Worm (Caenorhabditis elegans) whole organism, L1 larva: Measurements from ENCODE around the gene his-35.
A peak's percentile ranks its signal among the peaks of the same experiment; 100 is the strongest.

Experiments used
- C16A3.4 ChIP-seq: fragments of 150-350 bp; optimal IDR thresholded peaks from 2 replicates; lab custom pipeline; 2014; ENCODE audit warnings: missing biosample characterization, missing genetic modification characterization
- C34B4.2 ChIP-seq: sonication (generic microtip); optimal IDR thresholded peaks from 2 replicates; lab custom pipeline; 2017; ENCODE audit warnings: mild to moderate bottlenecking, missing genetic modification characterization, missing compliant biosample characterization
- F16B12.6 ChIP-seq: fragments of 150-350 bp; optimal IDR thresholded peaks from 2 replicates; lab custom pipeline; 2014; ENCODE audit warnings: missing biosample characterization, missing genetic modification characterization
- alr-1 ChIP-seq: fragments of 200-800 bp; sonication (Bioruptor generic); optimal IDR thresholded peaks from 2 replicates; lab custom pipeline; 2018; ENCODE audit warnings: borderline replicate concordance, mild to moderate bottlenecking, missing genetic modification characterization, missing compliant biosample characterization
- ama-1 ChIP-seq: fragments of 150-350 bp; optimal IDR thresholded peaks from 2 replicates; lab custom pipeline; 2014
- blmp-1 ChIP-seq: fragments of 150-350 bp; optimal IDR thresholded peaks from 2 replicates; lab custom pipeline; 2014; ENCODE audit warnings: missing biosample characterization, missing genetic modification characterization
- ceh-8 ChIP-seq: fragments of 200-800 bp; sonication (Bioruptor generic); optimal IDR thresholded peaks from 2 replicates; lab custom pipeline; 2018; ENCODE audit warnings: mild to moderate bottlenecking, missing genetic modification characterization, moderate library complexity, missing compliant biosample characterization
- ceh-82 ChIP-seq, 3 experiments: fragments of 150-350 bp in 1 of 3; sonication (generic microtip) in 2 of 3; optimal IDR thresholded peaks; 2 replicates each; lab custom pipeline; 2014 to 2017; ENCODE audit warnings: missing biosample characterization in 3 of 3, missing genetic modification characterization in 3 of 3
- ces-1 ChIP-seq: fragments of 150-350 bp; optimal IDR thresholded peaks from 2 replicates; lab custom pipeline; 2014; ENCODE audit warnings: missing biosample characterization, missing genetic modification reagents, missing genetic modification characterization
- dpl-1 ChIP-seq, 3 experiments: fragments of 150-350 bp in 2 of 3; sonication (generic microtip) in 1 of 3; optimal IDR thresholded peaks; 2 replicates each; lab custom pipeline; 2014 to 2017; ENCODE audit warnings: missing biosample characterization in 3 of 3, missing genetic modification characterization in 3 of 3, missing genetic modification reagents in 3 of 3
- dsc-1 ChIP-seq: sonication (generic microtip); optimal IDR thresholded peaks from 2 replicates; lab custom pipeline; 2016; ENCODE audit warnings: mild to moderate bottlenecking, missing genetic modification characterization, missing compliant biosample characterization
- efl-1 ChIP-seq, 4 experiments: fragments of 150-350 bp; optimal IDR thresholded peaks in 3 of 4; peaks in 1 of 4; 1 replicate in 1 of 4; 2 replicates in 3 of 4; lab custom pipeline; 2014; ENCODE audit warnings: missing biosample characterization in 2 of 4, missing genetic modification characterization in 2 of 4, missing genetic modification reagents in 2 of 4
- efl-3 ChIP-seq: fragments of 200-800 bp; sonication (Bioruptor generic); optimal IDR thresholded peaks from 2 replicates; lab custom pipeline; 2018; ENCODE audit warnings: mild to moderate bottlenecking, missing genetic modification characterization, missing compliant biosample characterization
- egl-13 ChIP-seq: sonication (generic microtip); optimal IDR thresholded peaks from 2 replicates; lab custom pipeline; 2016; ENCODE audit warnings: missing genotype, missing genetic modification reagents, missing genetic modification characterization, missing compliant biosample characterization
- elt-2 ChIP-seq: sonication (generic microtip); optimal IDR thresholded peaks from 2 replicates; lab custom pipeline; 2016; ENCODE audit warnings: missing genetic modification characterization, mild to moderate bottlenecking, inconsistent platforms, missing compliant biosample characterization, missing genetic modification reagents
- fkh-8 ChIP-seq: sonication (generic microtip); optimal IDR thresholded peaks from 2 replicates; lab custom pipeline; 2016; ENCODE audit warnings: mild to moderate bottlenecking, missing genetic modification characterization, missing compliant biosample characterization
- fos-1 ChIP-seq: fragments of 150-350 bp; optimal IDR thresholded peaks from 2 replicates; lab custom pipeline; 2014; ENCODE audit warnings: missing biosample characterization, missing genetic modification characterization
- irx-1 ChIP-seq: sonication (generic microtip); optimal IDR thresholded peaks from 2 replicates; lab custom pipeline; 2016; ENCODE audit warnings: missing genetic modification characterization, missing compliant biosample characterization
- isw-1 ChIP-seq: fragments of 200-800 bp; sonication (Bioruptor generic); IDR thresholded peaks from 2 replicates; pipeline ENCODE4 v1.3.6; 2022; ENCODE audit warnings: missing genetic modification characterization, missing compliant biosample characterization
- jun-1 ChIP-seq: fragments of 150-350 bp; optimal IDR thresholded peaks from 2 replicates; lab custom pipeline; 2014; ENCODE audit warnings: missing biosample characterization, missing genetic modification reagents, missing genetic modification characterization
- lin-13 ChIP-seq: fragments of 150-350 bp; optimal IDR thresholded peaks from 2 replicates; lab custom pipeline; 2014; ENCODE audit warnings: missing biosample characterization, missing genetic modification reagents, missing genetic modification characterization
- lsy-2 ChIP-seq, 2 experiments: fragments of 150-350 bp; optimal IDR thresholded peaks; 2 replicates each; lab custom pipeline; 2014; ENCODE audit warnings: missing biosample characterization in 2 of 2, missing genetic modification characterization in 2 of 2
- mdl-1 ChIP-seq, 2 experiments: fragments of 150-350 bp; optimal IDR thresholded peaks; 2 replicates each; lab custom pipeline; 2014 to 2017; ENCODE audit warnings: missing biosample characterization in 2 of 2, missing genetic modification characterization in 2 of 2, inconsistent platforms in 1 of 2
- mef-2 ChIP-seq: fragments of 150-350 bp; optimal IDR thresholded peaks from 2 replicates; lab custom pipeline; 2014; ENCODE audit warnings: missing biosample characterization, missing genetic modification characterization
- mep-1 ChIP-seq: fragments of 150-350 bp; optimal IDR thresholded peaks from 2 replicates; lab custom pipeline; 2014; ENCODE audit warnings: missing biosample characterization, missing genetic modification characterization
- nhr-12 ChIP-seq: sonication (generic microtip); optimal IDR thresholded peaks from 2 replicates; lab custom pipeline; 2017; ENCODE audit warnings: missing biosample characterization, missing genetic modification characterization
- nhr-20 ChIP-seq: sonication (generic microtip); optimal IDR thresholded peaks from 2 replicates; lab custom pipeline; 2016; ENCODE audit warnings: mild to moderate bottlenecking, missing genetic modification characterization, missing compliant biosample characterization
- nhr-237 ChIP-seq: fragments of 150-350 bp; optimal IDR thresholded peaks from 2 replicates; lab custom pipeline; 2014; ENCODE audit warnings: missing biosample characterization, missing genetic modification characterization
- nhr-71 ChIP-seq: sonication (generic microtip); optimal IDR thresholded peaks from 2 replicates; lab custom pipeline; 2016; ENCODE audit warnings: mild to moderate bottlenecking, missing genetic modification characterization, moderate library complexity, missing compliant biosample characterization
- nhr-76 ChIP-seq: sonication (generic microtip); optimal IDR thresholded peaks from 2 replicates; lab custom pipeline; 2017; ENCODE audit warnings: missing biosample characterization, missing genetic modification characterization
- nhr-84 ChIP-seq: sonication (generic microtip); optimal IDR thresholded peaks from 2 replicates; lab custom pipeline; 2017; ENCODE audit warnings: missing biosample characterization, missing genetic modification characterization
- pag-3 ChIP-seq: sonication (generic microtip); optimal IDR thresholded peaks from 2 replicates; lab custom pipeline; 2017; ENCODE audit warnings: missing genetic modification characterization, mild to moderate bottlenecking, missing compliant biosample characterization, antibody characterized with exemption, borderline replicate concordance; ENCODE audit not compliant: insufficient read depth
- pqm-1 ChIP-seq: sonication (generic microtip); optimal IDR thresholded peaks from 3 replicates; lab custom pipeline; 2017; ENCODE audit warnings: missing biosample characterization, missing genetic modification characterization
- rnt-1 ChIP-seq: sonication (generic microtip); optimal IDR thresholded peaks from 2 replicates; lab custom pipeline; 2016; ENCODE audit warnings: mild to moderate bottlenecking, missing genetic modification characterization, moderate library complexity, missing compliant biosample characterization
- skn-1 ChIP-seq: fragments of 150-350 bp; optimal IDR thresholded peaks from 2 replicates; lab custom pipeline; 2014; ENCODE audit warnings: missing biosample characterization, missing genetic modification characterization
- snpc-4 ChIP-seq: fragments of 150-350 bp; optimal IDR thresholded peaks from 2 replicates; lab custom pipeline; 2014; ENCODE audit warnings: missing biosample characterization, missing genetic modification characterization
- snu-23 ChIP-seq: sonication (generic microtip); optimal IDR thresholded peaks from 2 replicates; lab custom pipeline; 2016; ENCODE audit warnings: missing genetic modification characterization, missing compliant biosample characterization
- sox-4 ChIP-seq: sonication (generic microtip); optimal IDR thresholded peaks from 2 replicates; lab custom pipeline; 2016; ENCODE audit warnings: missing genetic modification characterization, missing compliant biosample characterization
- sup-37 ChIP-seq: fragments of 200-800 bp; sonication (Bioruptor generic); optimal IDR thresholded peaks from 2 replicates; lab custom pipeline; 2018; ENCODE audit warnings: mild to moderate bottlenecking, missing genetic modification characterization, missing compliant biosample characterization
- tbx-2 ChIP-seq: sonication (generic microtip); optimal IDR thresholded peaks from 2 replicates; lab custom pipeline; 2016; ENCODE audit warnings: missing genetic modification characterization, missing compliant biosample characterization
- tlp-1 ChIP-seq: fragments of 150-350 bp; optimal IDR thresholded peaks from 2 replicates; lab custom pipeline; 2014; ENCODE audit warnings: missing biosample characterization, missing genetic modification characterization
- unc-130 ChIP-seq: fragments of 150-350 bp; optimal IDR thresholded peaks from 2 replicates; lab custom pipeline; 2017; ENCODE audit warnings: missing biosample characterization, missing genetic modification characterization, inconsistent platforms
- unc-30 ChIP-seq: sonication (generic microtip); optimal IDR thresholded peaks from 2 replicates; lab custom pipeline; 2017; ENCODE audit warnings: missing biosample characterization, missing genetic modification characterization
- unc-86 ChIP-seq: sonication (generic microtip); optimal IDR thresholded peaks from 2 replicates; lab custom pipeline; 2016; ENCODE audit warnings: missing genetic modification characterization, missing compliant biosample characterization
- xbp-1 ChIP-seq: sonication (generic microtip); optimal IDR thresholded peaks from 2 replicates; lab custom pipeline; 2016; ENCODE audit warnings: missing genetic modification characterization, missing compliant biosample characterization
- zip-4 ChIP-seq: fragments of 200-800 bp; sonication (Bioruptor generic); optimal IDR thresholded peaks from 2 replicates; lab custom pipeline; 2018; ENCODE audit warnings: mild to moderate bottlenecking, missing genetic modification characterization, moderate library complexity, missing compliant biosample characterization

his-35 gene

ce11 chrV:9544176-9544632 lies 884 bp downstream of the his-35 start, which contains the start of gene mdf-1 (continued):
- TF ChIP-seq F16B12.6 (tag; lab: Kevin White, UChicago) (peak; percentile 10), xbp-1 (tag; lab: Kevin White, UChicago) (peak; percentile 60), mep-1 (tag; lab: Kevin White, UChicago) (peak; percentile 26), rnt-1 (tag; lab: Kevin White, UChicago) (peak; percentile 61), dpl-1 (GFP tag; optimal IDR thresholded peaks at IDR 0.05; lab: Kevin White, UChicago) (peak; percentile 85 to 93 (median 89)), skn-1 (tag; lab: Kevin White, UChicago) (peak; percentile 67), isw-1 (no peak), C16A3.4 (peak; percentile 85), tbx-2 (peak; percentile 60), fkh-8 (tag; lab: Kevin White, UChicago) (peak; percentile 57), pag-3 (tag; lab: Kevin White, UChicago) (no peak), nhr-84 (tag; lab: Kevin White, UChicago) (no peak), unc-130 (tag; lab: Kevin White, UChicago) (peak; percentile 58), snu-23 (GFP tag; lab: Kevin White, UChicago) (peak; percentile 79), zip-4 (no peak), egl-13 (tag; lab: Kevin White, UChicago) (peak; percentile 50), lin-13 (GFP tag; lab: Kevin White, UChicago) (peak; percentile 62), unc-30 (tag; lab: Kevin White, UChicago) (no peak), nhr-76 (tag; lab: Kevin White, UChicago) (no peak), ceh-82 (tag; optimal IDR thresholded peaks at IDR 0.05; lab: Kevin White, UChicago) (peak; percentile 14 to 68 (median 43)), efl-1 (optimal IDR thresholded peaks at IDR 0.05; lab: Kevin White, UChicago) (peak; percentile 75 to 92), efl-1 (GFP tag; optimal IDR thresholded peaks at IDR 0.05 in 1 of 2; lab: Kevin White, UChicago) (peak; percentile 91 to 99), sup-37 (GFP tag; lab: Kevin White, UChicago) (no peak), fos-1 (tag; lab: Kevin White, UChicago) (no peak), alr-1 (tag; lab: Kevin White, UChicago) (no peak), tlp-1 (tag; lab: Kevin White, UChicago) (no peak), blmp-1 (tag; lab: Kevin White, UChicago) (peak; percentile 62), ama-1 (lab: Kevin White, UChicago) (peak; percentile 29), irx-1 (tag; lab: Kevin White, UChicago) (peak; percentile 40), nhr-12 (no peak), mdl-1 (tag; optimal IDR thresholded peaks at IDR 0.05; lab: Kevin White, UChicago) (peak in 1 of 2 experiments; percentile 45), ces-1 (GFP tag; lab: Kevin White, UChicago) (no peak), nhr-20 (tag; lab: Kevin White, UChicago) (peak; percentile 75), dsc-1 (tag; lab: Kevin White, UChicago) (peak; percentile 49), lsy-2 (tag; optimal IDR thresholded peaks at IDR 0.05; lab: Kevin White, UChicago) (peak; percentile 59 to 81), sox-4 (no peak), jun-1 (no peak), unc-86 (tag; lab: Kevin White, UChicago) (peak; percentile 32), mef-2 (tag; lab: Kevin White, UChicago) (no peak)

ce11 chrV:9541506-9541905 lies 3.6 kb downstream of the his-35 start, which contains the start of gene C50F4.16:
Gene C50F4.16 (minus strand): TSS chrV:9541606.
- TF ChIP-seq skn-1 (tag; lab: Kevin White, UChicago) (no peak), ceh-8 (no peak), nhr-237 (no peak), snpc-4 (tag; lab: Kevin White, UChicago) (no peak), pqm-1 (tag; lab: Kevin White, UChicago) (no peak), efl-3 (GFP tag; lab: Kevin White, UChicago) (no peak), ceh-82 (tag; optimal IDR thresholded peaks at IDR 0.05; lab: Kevin White, UChicago) (no peak), nhr-71 (tag; lab: Kevin White, UChicago) (no peak), jun-1 (no peak), C34B4.2 (tag; lab: Kevin White, UChicago) (no peak), sox-4 (no peak), mep-1 (tag; lab: Kevin White, UChicago) (no peak), unc-86 (tag; lab: Kevin White, UChicago) (no peak), zip-4 (no peak), sup-37 (GFP tag; lab: Kevin White, UChicago) (no peak), fkh-8 (tag; lab: Kevin White, UChicago) (no peak), elt-2 (tag; lab: Kevin White, UChicago) (no peak)
